Worm (Caenorhabditis elegans) whole organism, L4/young adult: ENCODE measurements around the gene fah-1.

Experiments
- W03F9.2 ChIP-seq: fragments of 150-350 bp; optimal IDR thresholded peaks from 2 replicates; lab custom pipeline; 2014; ENCODE audit warnings: missing biosample characterization, missing genetic modification characterization
- dao-5 ChIP-seq: sonication (generic microtip); optimal IDR thresholded peaks from 2 replicates; lab custom pipeline; 2016; ENCODE audit warnings: missing genotype, missing genetic modification characterization, moderate library complexity, missing compliant biosample characterization
- him-1 ChIP-seq: sonication (generic microtip); optimal IDR thresholded peaks from 2 replicates; lab custom pipeline; 2016; ENCODE audit warnings: missing genotype, missing genetic modification reagents, missing genetic modification characterization, missing compliant biosample characterization

- TF ChIP-seq W03F9.2 (tag; lab: Kevin White, UChicago) (no peak), dao-5 (tag; lab: Kevin White, UChicago) (no peak), him-1 (tag; lab: Kevin White, UChicago) (no peak)
Measured at ce11 chrX:6455157-6455556, 6.4 kb upstream of the fah-1 start, which contains the start of gene nas-33.
